Fruit fly (Drosophila melanogaster) whole organism, prepupa: ENCODE data around the gene CG9917.

Experiments used
- Blimp-1 ChIP-seq: fragments of 200-800 bp; sonication (Bioruptor generic); optimal IDR thresholded peaks from 3 replicates; lab custom pipeline; 2017; ENCODE audit warnings: missing biosample characterization, missing genetic modification characterization, mild to moderate bottlenecking, moderate library complexity, missing genetic modification reagents
- Hr4 ChIP-seq: fragments of 200-800 bp; sonication (Bioruptor generic); optimal IDR thresholded peaks from 3 replicates; lab custom pipeline; 2016; ENCODE audit warnings: missing biosample characterization, missing genetic modification characterization
- dac ChIP-seq: fragments of 200-800 bp; sonication (Bioruptor generic); optimal IDR thresholded peaks from 2 replicates; lab custom pipeline; 2017; ENCODE audit warnings: missing biosample characterization, mild to moderate bottlenecking, missing genetic modification characterization
- fd85E ChIP-seq: fragments of 200-800 bp; sonication (Bioruptor generic); optimal IDR thresholded peaks from 3 replicates; lab custom pipeline; 2016; ENCODE audit warnings: missing biosample characterization, missing genetic modification characterization
- svp ChIP-seq: fragments of 200-800 bp; sonication (Bioruptor generic); peaks from one replicate; lab custom pipeline; 2016; ENCODE audit warnings: missing biosample characterization, missing genetic modification characterization

- TF ChIP-seq fd85E (GFP tag; lab: Kevin White, UChicago) = no peak
- no peak for TF ChIP-seq Hr4 (GFP tag; lab: Kevin White, UChicago)
- no peak for TF ChIP-seq dac (GFP tag; lab: Kevin White, UChicago)
- TF ChIP-seq svp = no peak
- TF ChIP-seq Blimp-1 = peak; percentile 8
Measured at dm6 chrX:16288492-16288964, 34.5 kb downstream of the CG9917 start, which contains the start of the genes CG32576 and caz.
